Worm (Caenorhabditis elegans): ENCODE results near the gene miro-1.
"Not testable (repeated sequence)": the region's sequence is repeated elsewhere in the genome, so short reads cannot be mapped to it uniquely, and the experiment has no call there.

DNA sequence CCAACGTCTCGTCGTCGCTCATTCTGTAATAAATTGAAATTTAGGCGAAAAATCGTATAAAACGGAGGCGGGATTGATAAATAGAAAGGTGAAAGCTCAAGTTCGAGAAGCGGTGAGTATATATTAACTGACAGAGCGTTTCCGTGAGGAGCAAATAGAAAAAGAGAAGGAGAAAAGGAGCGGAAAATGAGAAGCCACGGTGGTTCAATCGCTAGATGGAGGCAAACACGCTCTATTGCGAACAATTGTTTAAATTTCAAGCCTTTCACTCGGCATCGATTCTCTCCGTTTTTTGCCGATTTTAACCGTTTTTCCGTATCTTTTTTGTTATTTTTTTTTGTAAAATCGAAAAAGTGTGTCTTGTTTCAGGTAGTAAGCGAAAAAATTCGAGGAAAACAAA lies at the start of gene miro-1:
- TF ChIP-seq ztf-22 (GFP tag; optimal IDR thresholded peaks at IDR 0.05); lin-35 (GFP tag; optimal IDR thresholded peaks at IDR 0.05); pha-4 (tag; optimal IDR thresholded peaks at IDR 0.05); lin-40 (tag; optimal IDR thresholded peaks at IDR 0.05); B0261.1 (tag; optimal IDR thresholded peaks at IDR 0.05): not testable (repeated sequence)
- peak; percentile 33; the same call in 1 of the 2 replicates for TF ChIP-seq hmg-1.2 (GFP tag; IDR thresholded peaks at IDR 0.05)

Data from whole organism, young adult.